Fruit fly (Drosophila melanogaster): ENCODE measurements around the gene bsk.
A peak's percentile ranks its signal among the peaks of the same experiment; 100 is the strongest.

The bsk gene

dm6 chr2L:10260750-10261493 lies 10.6 kb upstream of the bsk start, which contains the start of gene Pten:
TSS of gene Pten (minus strand) at chr2L:10261049.
- TF ChIP-seq CG11617 (GFP tag; optimal IDR thresholded peaks at IDR 0.05) (peak; percentile 27), Mnt (GFP tag; optimal IDR thresholded peaks at IDR 0.05) (peak; percentile 21), cnc (optimal IDR thresholded peaks at IDR 0.05) (no peak), CG33017 (tag; optimal IDR thresholded peaks at IDR 0.05) (peak; percentile 28), kay (GFP tag; ENCODE audit: borderline replicate concordance) (peak; percentile 91), CG5204 (GFP tag; optimal IDR thresholded peaks at IDR 0.05) (no peak), CG1620 (GFP tag; optimal IDR thresholded peaks at IDR 0.05) (no peak), Clk (GFP tag; optimal IDR thresholded peaks at IDR 0.05) (no peak), tj (GFP tag; optimal IDR thresholded peaks at IDR 0.05) (peak; percentile 40), CG14711 (tag; optimal IDR thresholded peaks at IDR 0.05) (peak; percentile 73), CG7045 (GFP tag; optimal IDR thresholded peaks at IDR 0.05) (peak; percentile 61), CG7101 (tag; optimal IDR thresholded peaks at IDR 0.05) (peak; percentile 47), bab1 (GFP tag; optimal IDR thresholded peaks at IDR 0.05) (peak; percentile 46), CG12768 (GFP tag; optimal IDR thresholded peaks at IDR 0.05) (peak; percentile 66), pad (GFP tag; optimal IDR thresholded peaks at IDR 0.05) (peak; percentile 12), Crg-1 (GFP tag; optimal IDR thresholded peaks at IDR 0.05) (no peak), toe (GFP tag; optimal IDR thresholded peaks at IDR 0.05) (no peak)

- no peak for TF ChIP-seq tj (GFP tag; optimal IDR thresholded peaks at IDR 0.05)
- no peak for TF ChIP-seq CG1620 (GFP tag; optimal IDR thresholded peaks at IDR 0.05)
- TF ChIP-seq CG14711 (tag; optimal IDR thresholded peaks at IDR 0.05), result no peak
- TF ChIP-seq CG12768 (GFP tag; optimal IDR thresholded peaks at IDR 0.05), result no peak
- TF ChIP-seq bab1 (GFP tag; optimal IDR thresholded peaks at IDR 0.05), result no peak
- no peak for TF ChIP-seq kay (GFP tag; ENCODE audit: borderline replicate concordance)
- TF ChIP-seq Mnt (GFP tag; optimal IDR thresholded peaks at IDR 0.05), result no peak
- no peak for TF ChIP-seq cnc (optimal IDR thresholded peaks at IDR 0.05)
- no peak for TF ChIP-seq pad (GFP tag; optimal IDR thresholded peaks at IDR 0.05)
- no peak for TF ChIP-seq toe (GFP tag; optimal IDR thresholded peaks at IDR 0.05)
- TF ChIP-seq ovo (GFP tag; optimal IDR thresholded peaks at IDR 0.05), result no peak
- no peak for TF ChIP-seq CG33017 (tag; optimal IDR thresholded peaks at IDR 0.05)
- TF ChIP-seq Crg-1 (GFP tag; optimal IDR thresholded peaks at IDR 0.05), result no peak
- no peak for TF ChIP-seq CG7045 (GFP tag; optimal IDR thresholded peaks at IDR 0.05)
- no peak for TF ChIP-seq Clk (GFP tag; optimal IDR thresholded peaks at IDR 0.05)
- no peak for TF ChIP-seq CG7101 (tag; optimal IDR thresholded peaks at IDR 0.05)
- TF ChIP-seq CG11617 (GFP tag; optimal IDR thresholded peaks at IDR 0.05), result no peak
- TF ChIP-seq CG5204 (GFP tag; optimal IDR thresholded peaks at IDR 0.05), result no peak
- no peak for TF ChIP-seq cic (GFP tag; optimal IDR thresholded peaks at IDR 0.05)
- no peak for TF ChIP-seq Hr96 (GFP tag; optimal IDR thresholded peaks at IDR 0.05)
These were observed 9.9 kb upstream of the bsk start for dm6 chr2L:10259960-10260749.

- TF ChIP-seq kay (GFP tag; ENCODE audit: borderline replicate concordance) (peak; percentile 92), Mnt (GFP tag; optimal IDR thresholded peaks at IDR 0.05) (no peak), bab1 (GFP tag; optimal IDR thresholded peaks at IDR 0.05) (peak; percentile 51), tj (GFP tag; optimal IDR thresholded peaks at IDR 0.05) (no peak), CG11617 (GFP tag; optimal IDR thresholded peaks at IDR 0.05) (no peak), ovo (GFP tag; optimal IDR thresholded peaks at IDR 0.05) (no peak), Clk (GFP tag; optimal IDR thresholded peaks at IDR 0.05) (no peak)
These were observed 5.4 kb upstream of the bsk start, which contains the start of gene CG5676 for dm6 chr2L:10255725-10256158. TSS of gene CG5676 (minus strand) at chr2L:10255891.

- TF ChIP-seq cic (GFP tag; optimal IDR thresholded peaks at IDR 0.05) (no peak), pad (GFP tag; optimal IDR thresholded peaks at IDR 0.05) (no peak), Clk (GFP tag; optimal IDR thresholded peaks at IDR 0.05) (no peak)
These were observed 1.3 kb upstream of the bsk start, which contains the start of gene Ror for dm6 chr2L:10251592-10251991. TSS of gene Ror (plus strand) at chr2L:10251843.

dm6 chr2L:10249655-10250202 lies 572 bp downstream of the bsk start:
- TF ChIP-seq CG7045 (GFP tag; optimal IDR thresholded peaks at IDR 0.05) (peak; percentile 7), pad (GFP tag; optimal IDR thresholded peaks at IDR 0.05) (no peak), toe (GFP tag; optimal IDR thresholded peaks at IDR 0.05) (no peak), CG12768 (GFP tag; optimal IDR thresholded peaks at IDR 0.05) (no peak), bab1 (GFP tag; optimal IDR thresholded peaks at IDR 0.05) (no peak), kay (GFP tag; ENCODE audit: borderline replicate concordance) (peak; percentile 28), CG7101 (tag; optimal IDR thresholded peaks at IDR 0.05) (peak; percentile 6), Mnt (GFP tag; optimal IDR thresholded peaks at IDR 0.05) (peak; percentile 22), cic (GFP tag; optimal IDR thresholded peaks at IDR 0.05) (peak; percentile 60), Hr96 (GFP tag; optimal IDR thresholded peaks at IDR 0.05) (no peak), Crg-1 (GFP tag; optimal IDR thresholded peaks at IDR 0.05) (peak; percentile 41)

- TF ChIP-seq bab1 (GFP tag; optimal IDR thresholded peaks at IDR 0.05), result peak; percentile 44
- TF ChIP-seq toe (GFP tag; optimal IDR thresholded peaks at IDR 0.05), result no peak
- peak; percentile 14 for TF ChIP-seq tj (GFP tag; optimal IDR thresholded peaks at IDR 0.05)
- TF ChIP-seq CG7045 (GFP tag; optimal IDR thresholded peaks at IDR 0.05), result no peak
- peak; percentile 94 for TF ChIP-seq Mnt (GFP tag; optimal IDR thresholded peaks at IDR 0.05)
- TF ChIP-seq pad (GFP tag; optimal IDR thresholded peaks at IDR 0.05), result no peak
- peak; percentile 27 for TF ChIP-seq ovo (GFP tag; optimal IDR thresholded peaks at IDR 0.05)
- no peak for TF ChIP-seq cnc (optimal IDR thresholded peaks at IDR 0.05)
- peak; percentile 32 for TF ChIP-seq CG14711 (tag; optimal IDR thresholded peaks at IDR 0.05)
- peak; percentile 22 for TF ChIP-seq CG1620 (GFP tag; optimal IDR thresholded peaks at IDR 0.05)
- TF ChIP-seq cic (GFP tag; optimal IDR thresholded peaks at IDR 0.05), result peak; percentile 66
These were observed 3.5 kb downstream of the bsk start, which contains the start of gene chico for dm6 chr2L:10246785-10247190. TSS of gene chico (minus strand) at chr2L:10247078.

All from whole organism, adult.